Fruit fly (Drosophila melanogaster) whole organism, prepupa: ENCODE results near the gene CG11583.
A peak's percentile ranks its signal among the peaks of the same experiment; 100 is the strongest.

Experiments
- CG10631 ChIP-seq: fragments of 200-800 bp; sonication (Bioruptor generic); optimal IDR thresholded peaks from 2 replicates; lab custom pipeline; 2016; ENCODE audit warnings: missing biosample characterization, missing genetic modification characterization
- CG10669 ChIP-seq: fragments of 200-800 bp; sonication (Bioruptor generic); optimal IDR thresholded peaks from 3 replicates; lab custom pipeline; 2018; ENCODE audit warnings: missing biosample characterization, mild to moderate bottlenecking, missing genetic modification characterization, moderate library complexity
- CG11762 ChIP-seq: fragments of 200-800 bp; sonication (Bioruptor generic); optimal IDR thresholded peaks from 3 replicates; lab custom pipeline; 2016; ENCODE audit warnings: missing biosample characterization, missing genetic modification characterization; ENCODE audit not compliant: insufficient read depth
- CG11902 ChIP-seq: fragments of 200-800 bp; sonication (Bioruptor generic); optimal IDR thresholded peaks from 3 replicates; lab custom pipeline; 2016; ENCODE audit warnings: missing biosample characterization, missing genetic modification characterization
- CG15336 ChIP-seq: fragments of 200-800 bp; sonication (Bioruptor generic); IDR thresholded peaks from 2 replicates; pipeline ENCODE4 v1.3.6; 2022; ENCODE audit warnings: missing biosample characterization, missing genetic modification characterization
- CG1621 ChIP-seq: fragments of 200-800 bp; sonication (Bioruptor generic); optimal IDR thresholded peaks from 3 replicates; lab custom pipeline; 2018; ENCODE audit warnings: missing biosample characterization, mild to moderate bottlenecking, missing genetic modification characterization
- CG3032 ChIP-seq: fragments of 200-800 bp; optimal IDR thresholded peaks from 2 replicates; lab custom pipeline; 2019; ENCODE audit warnings: missing biosample characterization, mild to moderate bottlenecking, missing genetic modification characterization, moderate library complexity
- CG31627 ChIP-seq: fragments of 200-800 bp; sonication (Bioruptor generic); optimal IDR thresholded peaks from 3 replicates; lab custom pipeline; 2016; ENCODE audit warnings: missing biosample characterization, missing genetic modification characterization
- CG32006 ChIP-seq: fragments of 200-800 bp; sonication (Bioruptor generic); optimal IDR thresholded peaks from 3 replicates; lab custom pipeline; 2017; ENCODE audit warnings: missing biosample characterization, mild to moderate bottlenecking, missing genetic modification characterization
- CG34406 ChIP-seq: fragments of 200-800 bp; sonication (Bioruptor generic); optimal IDR thresholded peaks from 3 replicates; lab custom pipeline; 2016; ENCODE audit warnings: missing biosample characterization, missing genetic modification characterization
- CG3919 ChIP-seq: fragments of 200-800 bp; sonication (Bioruptor generic); optimal IDR thresholded peaks from 3 replicates; lab custom pipeline; 2016; ENCODE audit warnings: missing biosample characterization, missing genetic modification characterization
- CG4318 ChIP-seq: fragments of 200-800 bp; sonication (Bioruptor generic); optimal IDR thresholded peaks from 3 replicates; lab custom pipeline; 2017; ENCODE audit warnings: missing biosample characterization, mild to moderate bottlenecking, missing genetic modification characterization
- CG6276 ChIP-seq: fragments of 200-800 bp; sonication (Bioruptor generic); optimal IDR thresholded peaks from 2 replicates; lab custom pipeline; 2017; ENCODE audit warnings: missing biosample characterization, mild to moderate bottlenecking, missing genetic modification characterization
- CG6792 ChIP-seq: fragments of 200-800 bp; sonication (Bioruptor generic); optimal IDR thresholded peaks from 3 replicates; lab custom pipeline; 2016; ENCODE audit warnings: missing biosample characterization, missing genetic modification characterization
- CG6808 ChIP-seq: fragments of 200-800 bp; sonication (Bioruptor generic); optimal IDR thresholded peaks from 3 replicates; lab custom pipeline; 2017; ENCODE audit warnings: missing biosample characterization, missing genetic modification characterization, mild to moderate bottlenecking, moderate library complexity, missing genetic modification reagents
- CG6854 ChIP-seq: fragments of 200-800 bp; sonication (Bioruptor generic); optimal IDR thresholded peaks from 2 replicates; lab custom pipeline; 2017; ENCODE audit warnings: missing biosample characterization, mild to moderate bottlenecking, missing genetic modification characterization
- CG8119 ChIP-seq: fragments of 200-800 bp; sonication (Bioruptor generic); IDR thresholded peaks from 3 replicates; pipeline ENCODE4 v1.3.6; 2022; ENCODE audit warnings: missing biosample characterization, missing genetic modification characterization
- CG8632 ChIP-seq: fragments of 200-800 bp; sonication (Bioruptor generic); optimal IDR thresholded peaks from 3 replicates; lab custom pipeline; 2016; ENCODE audit warnings: missing biosample characterization, missing genetic modification characterization
- CG9139 ChIP-seq: fragments of 200-800 bp; sonication (Bioruptor generic); optimal IDR thresholded peaks from 3 replicates; lab custom pipeline; 2017; ENCODE audit warnings: missing biosample characterization, mild to moderate bottlenecking, missing genetic modification characterization
- Eip75B ChIP-seq: fragments of 200-800 bp; sonication (Bioruptor generic); optimal IDR thresholded peaks from 3 replicates; lab custom pipeline; 2016; ENCODE audit warnings: missing biosample characterization, missing genetic modification characterization
- Eip78C ChIP-seq: fragments of 200-800 bp; sonication (Bioruptor generic); peaks from one replicate; lab custom pipeline; 2016; ENCODE audit warnings: missing biosample characterization, missing genetic modification characterization
- Eip93F ChIP-seq: fragments of 200-800 bp; sonication (Bioruptor generic); optimal IDR thresholded peaks from 2 replicates; lab custom pipeline; 2016; ENCODE audit warnings: missing biosample characterization, mild to moderate bottlenecking, missing genetic modification characterization
- Ets21C ChIP-seq: fragments of 200-800 bp; sonication (Bioruptor generic); optimal IDR thresholded peaks from 3 replicates; lab custom pipeline; 2016; ENCODE audit warnings: missing biosample characterization, missing genetic modification characterization
- Ets96B ChIP-seq: fragments of 200-800 bp; optimal IDR thresholded peaks from 2 replicates; lab custom pipeline; 2019; ENCODE audit warnings: missing biosample characterization, mild to moderate bottlenecking, missing genetic modification characterization, moderate library complexity
- Gug ChIP-seq: fragments of 200-800 bp; sonication (Bioruptor generic); IDR thresholded peaks from 2 replicates; pipeline ENCODE4 v1.3.6; 2022; ENCODE audit warnings: missing biosample characterization, missing genetic modification characterization
- Hr38 ChIP-seq: sonication (Bioruptor generic); optimal IDR thresholded peaks from 2 replicates; lab custom pipeline; 2016; ENCODE audit warnings: missing biosample characterization, missing genetic modification characterization
- Hr39 ChIP-seq: fragments of 200-800 bp; sonication (Bioruptor generic); optimal IDR thresholded peaks from 2 replicates; lab custom pipeline; 2016; ENCODE audit warnings: missing biosample characterization, missing genetic modification characterization
- Hr4 ChIP-seq: fragments of 200-800 bp; sonication (Bioruptor generic); optimal IDR thresholded peaks from 3 replicates; lab custom pipeline; 2016; ENCODE audit warnings: missing biosample characterization, missing genetic modification characterization
- Met ChIP-seq: fragments of 200-800 bp; sonication (Bioruptor generic); optimal IDR thresholded peaks from 3 replicates; lab custom pipeline; 2016; ENCODE audit warnings: missing biosample characterization, missing genetic modification characterization
- Sox102F ChIP-seq: fragments of 200-800 bp; sonication (Bioruptor generic); optimal IDR thresholded peaks from 2 replicates; lab custom pipeline; 2016; ENCODE audit warnings: missing biosample characterization, mild to moderate bottlenecking, missing genetic modification characterization
- Sox14 ChIP-seq: fragments of 200-800 bp; sonication (Bioruptor generic); optimal IDR thresholded peaks from 3 replicates; lab custom pipeline; 2016; ENCODE audit warnings: missing biosample characterization, missing genetic modification characterization
- Sox15 ChIP-seq: fragments of 200-800 bp; sonication (Bioruptor generic); optimal IDR thresholded peaks from 3 replicates; lab custom pipeline; 2016; ENCODE audit warnings: missing biosample characterization, missing genetic modification characterization
- acj6 ChIP-seq: fragments of 200-800 bp; sonication (Bioruptor generic); optimal IDR thresholded peaks from 3 replicates; lab custom pipeline; 2016; ENCODE audit warnings: missing biosample characterization, missing genetic modification characterization
- cyc ChIP-seq: fragments of 200-800 bp; sonication (Bioruptor generic); optimal IDR thresholded peaks from 3 replicates; lab custom pipeline; 2016; ENCODE audit warnings: missing biosample characterization, missing genetic modification characterization
- dsx ChIP-seq: fragments of 200-800 bp; optimal IDR thresholded peaks from 3 replicates; lab custom pipeline; 2019; ENCODE audit warnings: missing biosample characterization, mild to moderate bottlenecking, missing genetic modification characterization, moderate library complexity; ENCODE audit not compliant: poor library complexity, severe bottlenecking
- eg ChIP-seq: fragments of 200-800 bp; sonication (Bioruptor generic); IDR thresholded peaks from 3 replicates; pipeline ENCODE4 v1.3.6; 2022; ENCODE audit warnings: missing biosample characterization, missing genetic modification characterization
- esn ChIP-seq: fragments of 200-800 bp; sonication (Bioruptor generic); optimal IDR thresholded peaks from 2 replicates; lab custom pipeline; 2016; ENCODE audit warnings: missing biosample characterization, mild to moderate bottlenecking, missing genetic modification characterization, moderate library complexity
- fd59A ChIP-seq: fragments of 200-800 bp; sonication (Bioruptor generic); optimal IDR thresholded peaks from 2 replicates; lab custom pipeline; 2017; ENCODE audit warnings: missing biosample characterization, mild to moderate bottlenecking, missing genetic modification characterization, missing genetic modification reagents
- fd85E ChIP-seq: fragments of 200-800 bp; sonication (Bioruptor generic); optimal IDR thresholded peaks from 3 replicates; lab custom pipeline; 2016; ENCODE audit warnings: missing biosample characterization, missing genetic modification characterization
- fkh ChIP-seq: fragments of 200-800 bp; sonication (Bioruptor generic); optimal IDR thresholded peaks from 3 replicates; lab custom pipeline; 2017; ENCODE audit warnings: missing biosample characterization, mild to moderate bottlenecking, missing genetic modification characterization, moderate library complexity
- lz ChIP-seq: fragments of 200-800 bp; sonication (Bioruptor generic); optimal IDR thresholded peaks from 3 replicates; lab custom pipeline; 2016; ENCODE audit warnings: missing biosample characterization, missing genetic modification characterization
- net ChIP-seq: fragments of 200-800 bp; sonication (Bioruptor generic); optimal IDR thresholded peaks from 3 replicates; lab custom pipeline; 2016; ENCODE audit warnings: missing biosample characterization, missing genetic modification characterization
- pdm3 ChIP-seq: fragments of 200-800 bp; sonication (Bioruptor generic); optimal IDR thresholded peaks from 3 replicates; lab custom pipeline; 2016; ENCODE audit warnings: missing biosample characterization, missing genetic modification characterization
- salr ChIP-seq, 2 experiments: fragments of 200-800 bp; sonication (Bioruptor generic); optimal IDR thresholded peaks; 3 replicates each; lab custom pipeline; 2016 to 2018; ENCODE audit warnings: missing biosample characterization in 2 of 2, missing genetic modification characterization in 2 of 2, mild to moderate bottlenecking in 1 of 2
- spab ChIP-seq: fragments of 200-800 bp; sonication (Bioruptor generic); optimal IDR thresholded peaks from 2 replicates; lab custom pipeline; 2017; ENCODE audit warnings: missing biosample characterization, mild to moderate bottlenecking, missing genetic modification characterization, missing genetic modification reagents
- ss ChIP-seq, 2 experiments: fragments of 200-800 bp; sonication (Bioruptor generic); optimal IDR thresholded peaks; 2 replicates in 1 of 2; 3 replicates in 1 of 2; lab custom pipeline; 2017 to 2018; ENCODE audit warnings: mild to moderate bottlenecking in 2 of 2, missing biosample characterization in 2 of 2, missing genetic modification characterization in 2 of 2, moderate library complexity in 1 of 2
- topi ChIP-seq: fragments of 200-800 bp; sonication (Bioruptor generic); optimal IDR thresholded peaks from 3 replicates; lab custom pipeline; 2016; ENCODE audit warnings: missing biosample characterization, missing genetic modification characterization

CG11583 gene

DNA sequence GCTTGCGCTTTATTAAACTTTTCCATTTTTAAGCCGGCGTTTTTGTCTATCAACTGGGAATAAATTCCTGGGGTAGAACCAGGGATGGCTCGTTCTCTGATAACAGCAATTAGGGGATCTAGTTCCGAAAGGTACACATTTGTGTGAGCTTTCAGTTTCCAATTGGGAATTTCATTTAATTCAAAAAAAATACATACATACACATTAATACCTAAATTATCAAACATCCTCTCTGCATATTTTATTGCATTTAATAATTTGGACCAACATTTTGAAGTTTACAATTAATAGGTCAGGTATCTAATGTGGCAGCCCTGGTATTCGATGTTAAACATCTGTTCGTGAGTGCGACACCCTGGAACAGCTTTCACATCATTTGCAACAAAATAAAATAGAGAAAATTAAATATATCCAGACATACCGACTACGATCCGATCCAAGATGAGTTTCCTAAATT, 23.5 kb downstream of the CG11583 start, which contains the start of the genes CG15011 and CG1309 (continued):
- TF ChIP-seq Ets96B (tag; lab: Kevin White, UChicago) (peak; percentile 79), CG4318 (no peak), Eip93F (peak; percentile 7), CG6808 (peak; percentile 66), CG11762 (GFP tag; lab: Kevin White, UChicago) (peak; percentile 55), CG3032 (tag; lab: Kevin White, UChicago) (peak; percentile 85), lz (GFP tag; lab: Kevin White, UChicago) (peak; percentile 85), CG34406 (peak; percentile 76), CG10669 (peak; percentile 66), spab (GFP tag; lab: Kevin White, UChicago) (no peak), Sox15 (GFP tag; lab: Kevin White, UChicago) (peak; percentile 70), acj6 (GFP tag; lab: Kevin White, UChicago) (peak; percentile 82), CG3919 (GFP tag; lab: Kevin White, UChicago) (peak; percentile 83), CG32006 (GFP tag; lab: Kevin White, UChicago) (peak; percentile 75), Sox102F (GFP tag; lab: Kevin White, UChicago) (no peak), CG6854 (GFP tag; lab: Kevin White, UChicago) (peak; percentile 1), Hr38 (GFP tag; lab: Kevin White, UChicago) (peak; percentile 24), CG6792 (GFP tag; lab: Kevin White, UChicago) (peak; percentile 72), fd59A (GFP tag; lab: Kevin White, UChicago) (peak; percentile 57), fkh (GFP tag; lab: Kevin White, UChicago) (peak; percentile 69), pdm3 (GFP tag; lab: Kevin White, UChicago) (peak; percentile 83), Eip75B (GFP tag; lab: Kevin White, UChicago) (peak; percentile 86), CG10631 (GFP tag; lab: Kevin White, UChicago) (peak; percentile 87), CG9139 (GFP tag; lab: Kevin White, UChicago) (no peak), Ets21C (GFP tag; lab: Kevin White, UChicago) (peak; percentile 83), Gug (GFP tag; lab: Robert Waterston, UW) (peak; percentile 58; the same call in 1 of the 2 replicates), Eip78C (GFP tag; lab: Kevin White, UChicago) (peak; percentile 93), Met (GFP tag; lab: Kevin White, UChicago) (peak; percentile 83), net (peak; percentile 60), CG8119 (peak; percentile 33; the same call in 1 of the 3 replicates), fd85E (no peak), CG15336 (GFP tag; lab: Robert Waterston, UW) (no peak; the same call in 1 of the 2 replicates), CG1621 (peak; percentile 51), CG6276 (GFP tag; lab: Kevin White, UChicago) (no peak), topi (GFP tag; lab: Kevin White, UChicago) (peak; percentile 82), dsx (peak; percentile 86)

dm6 chr3L:4254301-4254834, 28.2 kb downstream of the CG11583 start, which contains the start of the genes ago and CG1265:
Gene ago (minus strand): TSS chr3L:4254306.
Gene CG1265 (plus strand): TSS chr3L:4254776.
- peak; percentile 40 for TF ChIP-seq esn (GFP tag; lab: Kevin White, UChicago)
- TF ChIP-seq Eip78C (GFP tag; lab: Kevin White, UChicago) = peak; percentile 63
- TF ChIP-seq net = no peak
- TF ChIP-seq acj6 (GFP tag; lab: Kevin White, UChicago) = peak; percentile 42
- TF ChIP-seq pdm3 (GFP tag; lab: Kevin White, UChicago) = peak; percentile 21
- TF ChIP-seq CG3032 (tag; lab: Kevin White, UChicago) = peak; percentile 67
- no peak for TF ChIP-seq CG1621
- TF ChIP-seq fkh (GFP tag; lab: Kevin White, UChicago) = peak; percentile 21
- no peak for TF ChIP-seq eg (GFP tag; lab: Robert Waterston, UW)
- TF ChIP-seq CG6808 = peak; percentile 1
- peak; percentile 0 for TF ChIP-seq CG11762 (GFP tag; lab: Kevin White, UChicago)
- TF ChIP-seq CG15336 (GFP tag; lab: Robert Waterston, UW) = no peak
- no peak for TF ChIP-seq Sox14 (GFP tag; lab: Kevin White, UChicago)
- TF ChIP-seq Ets96B (tag; lab: Kevin White, UChicago) = peak; percentile 28
- TF ChIP-seq salr (GFP tag; optimal IDR thresholded peaks at IDR 0.05; lab: Kevin White, UChicago) = peak in 1 of 2 experiments; percentile 36
- no peak for TF ChIP-seq CG10669
- TF ChIP-seq Hr4 (GFP tag; lab: Kevin White, UChicago) = peak; percentile 41
- TF ChIP-seq Sox102F (GFP tag; lab: Kevin White, UChicago) = no peak
- peak; percentile 61 for TF ChIP-seq CG10631 (GFP tag; lab: Kevin White, UChicago)
- peak; percentile 23 for TF ChIP-seq Eip75B (GFP tag; lab: Kevin White, UChicago)
- peak; percentile 31 for TF ChIP-seq Hr39 (GFP tag; lab: Kevin White, UChicago)
- peak; percentile 4 for TF ChIP-seq CG11902 (GFP tag; lab: Kevin White, UChicago)
- TF ChIP-seq CG8632 (GFP tag; lab: Kevin White, UChicago) = peak; percentile 51
- TF ChIP-seq cyc (GFP tag; lab: Kevin White, UChicago) = peak; percentile 18
- no peak for TF ChIP-seq CG9139 (GFP tag; lab: Kevin White, UChicago)
- TF ChIP-seq ss (GFP tag; optimal IDR thresholded peaks at IDR 0.05; lab: Kevin White, UChicago) = peak in 1 of 2 experiments; percentile 10
- TF ChIP-seq CG31627 (GFP tag; lab: Kevin White, UChicago) = peak; percentile 37
- TF ChIP-seq lz (GFP tag; lab: Kevin White, UChicago) = peak; percentile 51
